Worm (Caenorhabditis elegans): ENCODE data around the gene Y56A3A.30.

Y56A3A.30 gene

DNA sequence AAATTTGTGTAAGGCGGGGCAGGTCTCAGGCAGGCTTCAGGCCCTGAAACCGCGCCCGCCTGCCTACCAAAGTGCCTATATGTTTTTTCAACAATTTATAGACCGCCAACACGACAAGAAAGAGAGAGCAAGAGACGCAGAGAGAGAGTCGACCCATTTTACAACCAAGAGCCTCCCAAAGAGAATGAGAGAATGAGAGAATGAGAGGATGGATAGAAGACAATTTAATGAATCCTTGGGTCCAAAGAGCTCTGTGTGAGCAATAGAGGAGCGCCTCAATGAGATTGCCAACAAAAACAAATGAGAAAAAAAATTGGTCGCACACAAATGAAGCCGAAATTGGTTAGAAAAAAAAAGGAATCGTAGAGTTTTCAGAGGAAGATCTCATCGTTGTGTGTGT is 41.0 kb downstream of the Y56A3A.30 start:
- TF ChIP-seq ceh-34 (tag; optimal IDR thresholded peaks at IDR 0.05) (peak; percentile 34), unc-42 (tag; optimal IDR thresholded peaks at IDR 0.05) (peak; percentile 59), hlh-8 (tag; optimal IDR thresholded peaks at IDR 0.05) (no peak), ama-1 (optimal IDR thresholded peaks at IDR 0.05) (no peak), pros-1 (tag; optimal IDR thresholded peaks at IDR 0.05) (no peak)

- TF ChIP-seq sox-4 (tag; optimal IDR thresholded peaks at IDR 0.05), result peak; percentile 3
- no peak for TF ChIP-seq Y22D7AL.16 (tag; optimal IDR thresholded peaks at IDR 0.05)
- no peak for TF ChIP-seq ceh-34 (tag; optimal IDR thresholded peaks at IDR 0.05)
- peak; percentile 0 for TF ChIP-seq ceh-14 (tag; optimal IDR thresholded peaks at IDR 0.05)
- peak; percentile 3 for TF ChIP-seq nfya-1 (tag; optimal IDR thresholded peaks at IDR 0.05)
- peak; percentile 76 for TF ChIP-seq ama-1 (optimal IDR thresholded peaks at IDR 0.05)
- TF ChIP-seq K02D7.2 (tag; optimal IDR thresholded peaks at IDR 0.05), result peak; percentile 59
These were observed 42.1 kb downstream of the Y56A3A.30 start for ce11 chrIII:11936668-11937276.

ce11 chrIII:11935948-11936280 is 43.0 kb downstream of the Y56A3A.30 start:
- TF ChIP-seq madf-2 (tag; optimal IDR thresholded peaks at IDR 0.05) (no peak), hlh-15 (tag; optimal IDR thresholded peaks at IDR 0.05) (no peak), ceh-19 (GFP tag; optimal IDR thresholded peaks at IDR 0.05) (no peak), sox-4 (tag; optimal IDR thresholded peaks at IDR 0.05) (no peak), odd-2 (tag; optimal IDR thresholded peaks at IDR 0.05) (no peak), ceh-2 (tag; optimal IDR thresholded peaks at IDR 0.05) (peak; percentile 0), C08G9.2 (tag; optimal IDR thresholded peaks at IDR 0.05) (no peak), fax-1 (tag; optimal IDR thresholded peaks at IDR 0.05) (no peak), ref-2 (tag; optimal IDR thresholded peaks at IDR 0.05) (no peak), sox-2 (GFP tag; IDR thresholded peaks at IDR 0.05) (no peak), ahr-1 (tag; optimal IDR thresholded peaks at IDR 0.05) (no peak), pqm-1 (tag; optimal IDR thresholded peaks at IDR 0.05) (no peak), npax-4 (tag; optimal IDR thresholded peaks at IDR 0.05) (no peak), ceh-45 (GFP tag; IDR thresholded peaks at IDR 0.05) (no peak), ama-1 (optimal IDR thresholded peaks at IDR 0.05) (no peak), pha-2 (tag; optimal IDR thresholded peaks at IDR 0.05) (no peak), ceh-22 (tag; optimal IDR thresholded peaks at IDR 0.05) (no peak), pros-1 (tag; optimal IDR thresholded peaks at IDR 0.05) (no peak), ceh-18 (tag; optimal IDR thresholded peaks at IDR 0.05) (no peak), K09A11.1 (tag; optimal IDR thresholded peaks at IDR 0.05; ENCODE audit: insufficient read depth) (no peak), syd-9 (tag; optimal IDR thresholded peaks at IDR 0.05) (no peak), nhr-232 (tag; optimal IDR thresholded peaks at IDR 0.05) (no peak), rnt-1 (tag; optimal IDR thresholded peaks at IDR 0.05) (no peak), C38D4.7 (GFP tag; optimal IDR thresholded peaks at IDR 0.05) (no peak), Y22D7AL.16 (tag; optimal IDR thresholded peaks at IDR 0.05) (no peak), sdc-2 (tag; optimal IDR thresholded peaks at IDR 0.05) (no peak), elt-4 (tag; optimal IDR thresholded peaks at IDR 0.05) (no peak), nfya-1 (tag; optimal IDR thresholded peaks at IDR 0.05) (no peak), unc-55 (GFP tag; optimal IDR thresholded peaks at IDR 0.05) (no peak), ceh-24 (tag; optimal IDR thresholded peaks at IDR 0.05) (no peak), pax-1 (tag; optimal IDR thresholded peaks at IDR 0.05) (no peak), hlh-13 (GFP tag; optimal IDR thresholded peaks at IDR 0.05) (no peak), T23F11.4 (GFP tag; optimal IDR thresholded peaks at IDR 0.05) (no peak), unc-86 (tag; optimal IDR thresholded peaks at IDR 0.05) (no peak), ceh-14 (tag; optimal IDR thresholded peaks at IDR 0.05) (peak; percentile 51), lim-6 (tag; optimal IDR thresholded peaks at IDR 0.05) (no peak), ceh-34 (tag; optimal IDR thresholded peaks at IDR 0.05) (no peak), mec-3 (tag; optimal IDR thresholded peaks at IDR 0.05; ENCODE audit: borderline replicate concordance) (peak; percentile 36), gmeb-2 (tag; optimal IDR thresholded peaks at IDR 0.05) (peak; percentile 21), zip-5 (tag; optimal IDR thresholded peaks at IDR 0.05) (no peak), ceh-48 (tag; optimal IDR thresholded peaks at IDR 0.05) (no peak), tbx-7 (tag; optimal IDR thresholded peaks at IDR 0.05) (no peak), ceh-6 (GFP tag; optimal IDR thresholded peaks at IDR 0.05) (no peak), hlh-6 (tag; optimal IDR thresholded peaks at IDR 0.05) (no peak), elt-2 (tag; optimal IDR thresholded peaks at IDR 0.05) (no peak), fkh-10 (GFP tag; optimal IDR thresholded peaks at IDR 0.05) (no peak)

All from whole organism, late embryonic.